Fruit fly (Drosophila melanogaster): ENCODE data around the gene CG18809.

Gene CG18809

dm6 chrX:19764824-19765489 lies 20.8 kb upstream of the CG18809 start, which contains the start of gene CG12702:
CG12702 (minus strand) TSS chrX:19764874.
- TF ChIP-seq D1 (tag; optimal IDR thresholded peaks at IDR 0.05) (no peak), Snoo (tag; optimal IDR thresholded peaks at IDR 0.05) (no peak), Pif1B (GFP tag; optimal IDR thresholded peaks at IDR 0.05) (no peak), CG14655 (GFP tag; optimal IDR thresholded peaks at IDR 0.05) (no peak), CG32121 (GFP tag; IDR thresholded peaks at IDR 0.05) (no peak)

- no peak for TF ChIP-seq CG15710 (tag; optimal IDR thresholded peaks at IDR 0.05)
- TF ChIP-seq Pif1A (GFP tag; optimal IDR thresholded peaks at IDR 0.05): no peak
- no peak for TF ChIP-seq rn (GFP tag; IDR thresholded peaks at IDR 0.05)
Measured at dm6 chrX:19763440-19764002, 19.4 kb upstream of the CG18809 start.

- TF ChIP-seq CG14655 (GFP tag; optimal IDR thresholded peaks at IDR 0.05) (no peak), Snoo (tag; optimal IDR thresholded peaks at IDR 0.05) (no peak), CG8159 (tag; optimal IDR thresholded peaks at IDR 0.05) (no peak), CG32121 (GFP tag; IDR thresholded peaks at IDR 0.05) (no peak)
Measured at dm6 chrX:19762167-19762566, 18.0 kb upstream of the CG18809 start.

- TF ChIP-seq CG4496 (GFP tag; IDR thresholded peaks at IDR 0.05): 0 out of 3 replicates have a peak, but pooled peaks have one; percentile 22
- TF ChIP-seq CG34367 (tag; optimal IDR thresholded peaks at IDR 0.05): no peak
- TF ChIP-seq CG8301 (tag; optimal IDR thresholded peaks at IDR 0.05): no peak
Measured at dm6 chrX:19754705-19755403, 10.7 kb upstream of the CG18809 start.

- TF ChIP-seq EcR (GFP tag; optimal IDR thresholded peaks at IDR 0.05): peak; percentile 83
- no peak for TF ChIP-seq CG8301 (tag; optimal IDR thresholded peaks at IDR 0.05)
- no peak for TF ChIP-seq Pif1A (GFP tag; optimal IDR thresholded peaks at IDR 0.05)
- no peak for TF ChIP-seq gl (tag; optimal IDR thresholded peaks at IDR 0.05)
- no peak for TF ChIP-seq CG17806 (tag; optimal IDR thresholded peaks at IDR 0.05)
- no peak for TF ChIP-seq CG10348 (GFP tag; IDR thresholded peaks at IDR 0.05)
- no peak for TF ChIP-seq CG4496 (GFP tag; IDR thresholded peaks at IDR 0.05)
- no peak for TF ChIP-seq rn (GFP tag; IDR thresholded peaks at IDR 0.05)
- TF ChIP-seq CG13204 (GFP tag; optimal IDR thresholded peaks at IDR 0.05): peak; percentile 35
- TF ChIP-seq CG14655 (GFP tag; optimal IDR thresholded peaks at IDR 0.05): no peak
Measured at dm6 chrX:19754152-19754579, 10.0 kb upstream of the CG18809 start.

- TF ChIP-seq CG8301 (tag; optimal IDR thresholded peaks at IDR 0.05): no peak
- no peak for TF ChIP-seq CG12605 (GFP tag; IDR thresholded peaks at IDR 0.05)
- TF ChIP-seq CG4496 (GFP tag; IDR thresholded peaks at IDR 0.05): no peak
- no peak for TF ChIP-seq D1 (tag; optimal IDR thresholded peaks at IDR 0.05)
- no peak for TF ChIP-seq CG34367 (tag; optimal IDR thresholded peaks at IDR 0.05)
- TF ChIP-seq fd96Ca (GFP tag; IDR thresholded peaks at IDR 0.05): no peak
- TF ChIP-seq CG10348 (GFP tag; IDR thresholded peaks at IDR 0.05): no peak
- no peak for TF ChIP-seq gl (tag; optimal IDR thresholded peaks at IDR 0.05)
- TF ChIP-seq Pif1B (GFP tag; optimal IDR thresholded peaks at IDR 0.05): no peak
- no peak for TF ChIP-seq Ets98B (GFP tag; IDR thresholded peaks at IDR 0.05)
Measured at dm6 chrX:19753710-19754109, 9.6 kb upstream of the CG18809 start.

dm6 chrX:19752344-19752743 lies 8.2 kb upstream of the CG18809 start:
- TF ChIP-seq CG14655 (GFP tag; optimal IDR thresholded peaks at IDR 0.05): no peak
- no peak for TF ChIP-seq CG8301 (tag; optimal IDR thresholded peaks at IDR 0.05)
- no peak for TF ChIP-seq EcR (GFP tag; optimal IDR thresholded peaks at IDR 0.05)
- no peak for TF ChIP-seq CG15710 (tag; optimal IDR thresholded peaks at IDR 0.05)
- TF ChIP-seq CG10348 (GFP tag; IDR thresholded peaks at IDR 0.05): no peak
- no peak for TF ChIP-seq CG32121 (GFP tag; IDR thresholded peaks at IDR 0.05)
- TF ChIP-seq Snoo (tag; optimal IDR thresholded peaks at IDR 0.05): no peak
- TF ChIP-seq CG17806 (tag; optimal IDR thresholded peaks at IDR 0.05): no peak
- no peak for TF ChIP-seq CG13204 (GFP tag; optimal IDR thresholded peaks at IDR 0.05)
- TF ChIP-seq Pif1A (GFP tag; optimal IDR thresholded peaks at IDR 0.05): no peak
- no peak for TF ChIP-seq CG34367 (tag; optimal IDR thresholded peaks at IDR 0.05)
- TF ChIP-seq fd96Ca (GFP tag; IDR thresholded peaks at IDR 0.05): no peak
- no peak for TF ChIP-seq CG12605 (GFP tag; IDR thresholded peaks at IDR 0.05)
- no peak for TF ChIP-seq Ets98B (GFP tag; IDR thresholded peaks at IDR 0.05)
- no peak for TF ChIP-seq CG4496 (GFP tag; IDR thresholded peaks at IDR 0.05)
- TF ChIP-seq rn (GFP tag; IDR thresholded peaks at IDR 0.05): no peak
- no peak for TF ChIP-seq CG9948 (tag; optimal IDR thresholded peaks at IDR 0.05)
- TF ChIP-seq CG8159 (tag; optimal IDR thresholded peaks at IDR 0.05): no peak
- TF ChIP-seq gl (tag; optimal IDR thresholded peaks at IDR 0.05): no peak

All from whole organism, pupa.